Fruit fly (Drosophila melanogaster) whole organism, embryonic: Measurements from ENCODE around the gene CG6330.
A peak's percentile ranks its signal among the peaks of the same experiment; 100 is the strongest.

ENCODE experiments used
- Antp ChIP-seq: fragments of 200-800 bp; sonication (Bioruptor generic); optimal IDR thresholded peaks from 3 replicates; lab custom pipeline; 2016; ENCODE audit warnings: missing biosample characterization, missing genetic modification characterization
- Atf-2 ChIP-seq: fragments of 200-800 bp; sonication (Bioruptor generic); optimal IDR thresholded peaks from 2 replicates; lab custom pipeline; 2016; ENCODE audit warnings: missing biosample characterization, missing genetic modification characterization
- BEAF-32 ChIP-seq: fragments of 200-800 bp; sonication (Bioruptor generic); optimal IDR thresholded peaks from 3 replicates; lab custom pipeline; 2017; ENCODE audit warnings: missing biosample characterization, missing genetic modification characterization, mild to moderate bottlenecking, moderate library complexity, missing genetic modification reagents
- CG1024 ChIP-seq: fragments of 200-800 bp; sonication (Bioruptor generic); IDR thresholded peaks from 2 replicates; pipeline ENCODE4 v1.3.6; 2022; ENCODE audit warnings: missing biosample characterization, missing genetic modification characterization
- CG11085 ChIP-seq: fragments of 200-800 bp; sonication (Bioruptor generic); IDR thresholded peaks from 2 replicates; pipeline ENCODE4 v1.3.6; 2022; ENCODE audit warnings: missing biosample characterization, missing genetic modification characterization
- CG11398 ChIP-seq: fragments of 200-800 bp; sonication (Bioruptor generic); optimal IDR thresholded peaks from 2 replicates; lab custom pipeline; 2016; ENCODE audit warnings: missing biosample characterization, missing genetic modification characterization
- CG11504 ChIP-seq: fragments of 200-800 bp; sonication (Bioruptor generic); optimal IDR thresholded peaks from 3 replicates; lab custom pipeline; 2019; ENCODE audit warnings: missing biosample characterization, mild to moderate bottlenecking, missing genetic modification characterization, moderate library complexity
- CG12236 ChIP-seq: fragments of 200-800 bp; sonication (Bioruptor generic); optimal IDR thresholded peaks from 2 replicates; lab custom pipeline; 2016; ENCODE audit warnings: missing biosample characterization, missing genetic modification characterization
- CG12769 ChIP-seq: fragments of 200-800 bp; sonication (Bioruptor generic); optimal IDR thresholded peaks from 2 replicates; lab custom pipeline; 2019; ENCODE audit warnings: missing biosample characterization, mild to moderate bottlenecking, missing genetic modification characterization, moderate library complexity
- CG13296 ChIP-seq: fragments of 200-800 bp; sonication (Bioruptor generic); optimal IDR thresholded peaks from 3 replicates; lab custom pipeline; 2018; ENCODE audit warnings: missing biosample characterization, mild to moderate bottlenecking, missing genetic modification characterization
- CG13424 ChIP-seq: fragments of 200-800 bp; sonication (Bioruptor generic); optimal IDR thresholded peaks from 2 replicates; lab custom pipeline; 2019; ENCODE audit warnings: missing biosample characterization, mild to moderate bottlenecking, missing genetic modification characterization, moderate library complexity
- CG14441 ChIP-seq: fragments of 200-800 bp; sonication (Bioruptor generic); IDR thresholded peaks from 2 replicates; pipeline ENCODE4 v1.3.6; 2022; ENCODE audit warnings: missing biosample characterization, missing genetic modification characterization
- CG14710 ChIP-seq: fragments of 200-800 bp; sonication (Bioruptor generic); optimal IDR thresholded peaks from 3 replicates; lab custom pipeline; 2019; ENCODE audit warnings: missing biosample characterization, mild to moderate bottlenecking, missing genetic modification characterization, moderate library complexity
- CG14860 ChIP-seq: fragments of 200-800 bp; sonication (Bioruptor generic); IDR thresholded peaks from 3 replicates; pipeline ENCODE4 v1.3.6; 2022; ENCODE audit warnings: missing biosample characterization, missing genetic modification characterization; ENCODE audit not compliant: partially characterized antibody
- CG14965 ChIP-seq: fragments of 200-800 bp; sonication (Bioruptor generic); optimal IDR thresholded peaks from 2 replicates; lab custom pipeline; 2016; ENCODE audit warnings: missing biosample characterization, missing genetic modification characterization, borderline replicate concordance
- CG15011 ChIP-seq: fragments of 200-800 bp; sonication (Bioruptor generic); optimal IDR thresholded peaks from 3 replicates; lab custom pipeline; 2018; ENCODE audit warnings: missing biosample characterization, mild to moderate bottlenecking, missing genetic modification characterization
- CG17802 ChIP-seq: fragments of 200-800 bp; sonication (Bioruptor generic); optimal IDR thresholded peaks from 2 replicates; lab custom pipeline; 2018; ENCODE audit warnings: missing biosample characterization, mild to moderate bottlenecking, missing genetic modification characterization, moderate library complexity
- CG3281 ChIP-seq: fragments of 200-800 bp; sonication (Bioruptor generic); optimal IDR thresholded peaks from 3 replicates; lab custom pipeline; 2017; ENCODE audit warnings: missing biosample characterization, mild to moderate bottlenecking, missing genetic modification characterization
- CG3838 ChIP-seq: fragments of 200-800 bp; sonication (Bioruptor generic); optimal IDR thresholded peaks from 3 replicates; lab custom pipeline; 2016; ENCODE audit warnings: missing biosample characterization, missing genetic modification characterization
- CG8924 ChIP-seq: fragments of 200-800 bp; optimal IDR thresholded peaks from 3 replicates; lab custom pipeline; 2019; ENCODE audit warnings: missing biosample characterization, mild to moderate bottlenecking, missing genetic modification characterization, moderate library complexity
- Dip2 ChIP-seq: fragments of 200-800 bp; sonication (Bioruptor generic); IDR thresholded peaks from 2 replicates; pipeline ENCODE4 v1.3.6; 2022; ENCODE audit warnings: missing biosample characterization, missing genetic modification characterization
- Gsc ChIP-seq: fragments of 200-800 bp; sonication (Bioruptor generic); IDR thresholded peaks from 2 replicates; pipeline ENCODE4 v1.3.6; 2022; ENCODE audit warnings: missing biosample characterization, missing genetic modification characterization
- H15 ChIP-seq: fragments of 200-800 bp; sonication (Bioruptor generic); IDR thresholded peaks from 3 replicates; pipeline ENCODE4 v1.3.6; 2022; ENCODE audit warnings: missing biosample characterization, missing genetic modification characterization
- Hr39 ChIP-seq: fragments of >200 bp; optimal IDR thresholded peaks from 2 replicates; lab custom pipeline; 2017
- Hr51 ChIP-seq, 2 experiments: fragments of 200-800 bp; sonication (Bioruptor generic); optimal IDR thresholded peaks; 2 replicates in 1 of 2; 3 replicates in 1 of 2; lab custom pipeline; 2016 to 2018; ENCODE audit warnings: missing biosample characterization in 2 of 2, missing genetic modification characterization in 2 of 2, mild to moderate bottlenecking in 1 of 2, moderate library complexity in 1 of 2
- Mad ChIP-seq: fragments of 200-800 bp; sonication (Bioruptor generic); optimal IDR thresholded peaks from 2 replicates; lab custom pipeline; 2016; ENCODE audit warnings: missing biosample characterization, missing genetic modification characterization
- NK7.1 ChIP-seq: fragments of 200-800 bp; sonication (Bioruptor generic); optimal IDR thresholded peaks from 3 replicates; lab custom pipeline; 2016; ENCODE audit warnings: missing biosample characterization, missing genetic modification characterization
- Nf-YB ChIP-seq: fragments of 200-800 bp; sonication (Bioruptor generic); optimal IDR thresholded peaks from 3 replicates; lab custom pipeline; 2019; ENCODE audit warnings: missing biosample characterization, mild to moderate bottlenecking, missing genetic modification characterization, moderate library complexity
- Opbp ChIP-seq: fragments of 200-800 bp; sonication (Bioruptor generic); IDR thresholded peaks from 3 replicates; pipeline ENCODE4 v1.3.6; 2022; ENCODE audit warnings: missing biosample characterization, missing genetic modification characterization; ENCODE audit not compliant: partially characterized antibody
- Poxn ChIP-seq: fragments of 200-800 bp; sonication (Bioruptor generic); IDR thresholded peaks from 2 replicates; pipeline ENCODE4 v1.3.6; 2022; ENCODE audit warnings: missing biosample characterization, missing genetic modification characterization
- Xrp1 ChIP-seq: fragments of 200-800 bp; sonication (Bioruptor generic); IDR thresholded peaks from 2 replicates; pipeline ENCODE4 v1.3.6; 2022; ENCODE audit warnings: missing biosample characterization, missing genetic modification characterization
- YL-1 ChIP-seq: fragments of 200-800 bp; sonication (Bioruptor generic); optimal IDR thresholded peaks from 3 replicates; lab custom pipeline; 2017; ENCODE audit warnings: missing biosample characterization, mild to moderate bottlenecking, missing genetic modification characterization
- aop ChIP-seq: fragments of 200-800 bp; sonication (Bioruptor generic); IDR thresholded peaks from 2 replicates; pipeline ENCODE4 v1.3.6; 2022; ENCODE audit warnings: missing biosample characterization, missing genetic modification characterization
- ara ChIP-seq: fragments of 200-800 bp; sonication (Bioruptor generic); IDR thresholded peaks from 2 replicates; pipeline ENCODE4 v1.3.6; 2022; ENCODE audit warnings: missing biosample characterization, missing genetic modification characterization
- az2 ChIP-seq: fragments of 200-800 bp; sonication (Bioruptor generic); optimal IDR thresholded peaks from 3 replicates; lab custom pipeline; 2016; ENCODE audit warnings: missing biosample characterization, missing genetic modification characterization
- chinmo ChIP-seq: fragments of 200-800 bp; sonication (Bioruptor generic); IDR thresholded peaks from 4 replicates; pipeline ENCODE4 v1.3.6; 2022; ENCODE audit warnings: missing biosample characterization, missing genetic modification characterization; ENCODE audit not compliant: partially characterized antibody
- crc ChIP-seq: fragments of 200-800 bp; sonication (Bioruptor generic); optimal IDR thresholded peaks from 2 replicates; lab custom pipeline; 2016; ENCODE audit warnings: missing biosample characterization, missing genetic modification characterization
- crp ChIP-seq, 2 experiments: fragments of 200-800 bp; sonication (Bioruptor generic); optimal IDR thresholded peaks; 2 replicates in 1 of 2; 3 replicates in 1 of 2; lab custom pipeline; 2017; ENCODE audit warnings: missing biosample characterization in 2 of 2, missing genetic modification characterization in 2 of 2, mild to moderate bottlenecking in 1 of 2, moderate library complexity in 1 of 2
- dmrt11E ChIP-seq: fragments of 200-800 bp; sonication (Bioruptor generic); optimal IDR thresholded peaks from 3 replicates; lab custom pipeline; 2018; ENCODE audit warnings: missing biosample characterization, mild to moderate bottlenecking, missing genetic modification characterization, moderate library complexity
- emc ChIP-seq: fragments of 200-800 bp; sonication (Bioruptor generic); optimal IDR thresholded peaks from 2 replicates; lab custom pipeline; 2016; ENCODE audit warnings: missing biosample characterization, missing genetic modification characterization
- fu2 ChIP-seq: fragments of 200-800 bp; sonication (Bioruptor generic); optimal IDR thresholded peaks from 2 replicates; lab custom pipeline; 2016; ENCODE audit warnings: missing biosample characterization, missing genetic modification characterization
- gfzf ChIP-seq: fragments of 200-800 bp; sonication (Bioruptor generic); optimal IDR thresholded peaks from 2 replicates; lab custom pipeline; 2016; ENCODE audit warnings: missing biosample characterization, mild to moderate bottlenecking, missing genetic modification characterization, moderate library complexity
- kni ChIP-seq: fragments of 200-800 bp; sonication (Bioruptor generic); optimal IDR thresholded peaks from 3 replicates; lab custom pipeline; 2017; ENCODE audit warnings: mild to moderate bottlenecking, missing biosample characterization, missing genetic modification reagents, missing genetic modification characterization
- knrl ChIP-seq: fragments of 200-800 bp; sonication (Bioruptor generic); IDR thresholded peaks from 3 replicates; pipeline ENCODE4 v1.3.6; 2022; ENCODE audit warnings: missing biosample characterization, missing genetic modification characterization; ENCODE audit not compliant: partially characterized antibody
- oc ChIP-seq: fragments of 200-800 bp; sonication (Bioruptor generic); optimal IDR thresholded peaks from 2 replicates; lab custom pipeline; 2018; ENCODE audit warnings: missing biosample characterization, mild to moderate bottlenecking, missing genetic modification characterization, moderate library complexity
- phol ChIP-seq: fragments of 200-800 bp; sonication (Bioruptor generic); optimal IDR thresholded peaks from 3 replicates; lab custom pipeline; 2018; ENCODE audit warnings: missing biosample characterization, mild to moderate bottlenecking, missing genetic modification characterization, moderate library complexity
- prd ChIP-seq, 3 experiments: fragments of >200 bp in 2 of 3; fragments of 200-800 bp in 1 of 3; sonication (Bioruptor generic) in 1 of 3; optimal IDR thresholded peaks in 2 of 3; IDR thresholded peaks in 1 of 3; 2 replicates in 2 of 3; 3 replicates in 1 of 3; pipeline versions ENCODE4 v1.3.6 to Lab custom; 2017 to 2022; ENCODE audit warnings: missing biosample characterization in 1 of 3, missing genetic modification characterization in 1 of 3
- pros ChIP-seq: fragments of 200-800 bp; sonication (Bioruptor generic); optimal IDR thresholded peaks from 3 replicates; lab custom pipeline; 2019; ENCODE audit warnings: missing biosample characterization, mild to moderate bottlenecking, missing genetic modification characterization, moderate library complexity
- sd ChIP-seq: fragments of 200-800 bp; sonication (Bioruptor generic); optimal IDR thresholded peaks from 3 replicates; lab custom pipeline; 2018; ENCODE audit warnings: missing biosample characterization, mild to moderate bottlenecking, missing genetic modification characterization, moderate library complexity
- yki ChIP-seq: fragments of >200 bp; optimal IDR thresholded peaks from 3 replicates; lab custom pipeline; 2018

CG6330 gene

dm6 chr3R:26952200-26952856 is 6.0 kb downstream of the CG6330 start (continued):
- TF ChIP-seq Nf-YB (GFP tag; lab: Kevin White, UChicago) = no peak
- TF ChIP-seq yki = no peak
- no peak for TF ChIP-seq az2 (GFP tag; lab: Kevin White, UChicago)
- TF ChIP-seq phol = no peak
- no peak for TF ChIP-seq CG13296 (GFP tag; lab: Kevin White, UChicago)
- no peak for TF ChIP-seq prd (optimal IDR thresholded peaks at IDR 0.05; lab: Kevin White, UChicago)
- TF ChIP-seq prd (GFP tag; IDR thresholded peaks at IDR 0.05; lab: Robert Waterston, UW) = no peak
- TF ChIP-seq kni (GFP tag; lab: Kevin White, UChicago) = no peak
- no peak for TF ChIP-seq Antp
- TF ChIP-seq dmrt11E (tag; lab: Kevin White, UChicago) = no peak
- TF ChIP-seq CG14860 (GFP tag; lab: Robert Waterston, UW) = no peak
- TF ChIP-seq Xrp1 (GFP tag; lab: Robert Waterston, UW) = no peak
- no peak for TF ChIP-seq ara (GFP tag; lab: Robert Waterston, UW)
- TF ChIP-seq CG8924 (tag; lab: Kevin White, UChicago) = no peak
- no peak for TF ChIP-seq Hr39
- TF ChIP-seq CG14441 (GFP tag; lab: Robert Waterston, UW) = 0 out of 2 replicates have a peak, but pooled peaks have one; percentile 14
- no peak for TF ChIP-seq CG11504 (tag; lab: Kevin White, UChicago)
- no peak for TF ChIP-seq oc (tag; lab: Kevin White, UChicago)
- TF ChIP-seq crc = no peak
- no peak for TF ChIP-seq pros (GFP tag; lab: Kevin White, UChicago)
- TF ChIP-seq Gsc (GFP tag; lab: Robert Waterston, UW) = no peak
- TF ChIP-seq chinmo = peak; percentile 72; the same call in 2 of the 4 replicates
- peak; percentile 11 for TF ChIP-seq CG12769
- TF ChIP-seq CG13424 (tag; lab: Kevin White, UChicago) = no peak
- TF ChIP-seq CG11085 (GFP tag; lab: Robert Waterston, UW) = no peak
- TF ChIP-seq gfzf (GFP tag; lab: Kevin White, UChicago) = no peak
- TF ChIP-seq crp (GFP tag; optimal IDR thresholded peaks at IDR 0.05; lab: Kevin White, UChicago) = no peak
- TF ChIP-seq Poxn (GFP tag; lab: Robert Waterston, UW) = no peak
- TF ChIP-seq Opbp = no peak
- no peak for TF ChIP-seq fu2
- no peak for TF ChIP-seq H15 (GFP tag; lab: Robert Waterston, UW)
- TF ChIP-seq CG14710 (tag; lab: Kevin White, UChicago) = no peak
- no peak for TF ChIP-seq aop (GFP tag; lab: Robert Waterston, UW)
- no peak for TF ChIP-seq CG17802 (tag; lab: Kevin White, UChicago)
- no peak for TF ChIP-seq Dip2
- no peak for TF ChIP-seq CG11398 (GFP tag; lab: Kevin White, UChicago)
- TF ChIP-seq CG15011 (GFP tag; lab: Kevin White, UChicago) = no peak
- TF ChIP-seq CG12236 (GFP tag; lab: Kevin White, UChicago) = no peak
- TF ChIP-seq emc (GFP tag; lab: Kevin White, UChicago) = no peak
- no peak for TF ChIP-seq NK7.1
- no peak for TF ChIP-seq Mad
- TF ChIP-seq YL-1 (GFP tag; lab: Kevin White, UChicago) = no peak
- no peak for TF ChIP-seq CG1024 (GFP tag; lab: Robert Waterston, UW)
- TF ChIP-seq BEAF-32 = no peak
- TF ChIP-seq knrl (GFP tag; lab: Robert Waterston, UW) = no peak
- no peak for TF ChIP-seq Hr51 (GFP tag; optimal IDR thresholded peaks at IDR 0.05; lab: Kevin White, UChicago)
- peak; percentile 4 for TF ChIP-seq Atf-2 (GFP tag; lab: Kevin White, UChicago)
- TF ChIP-seq sd = no peak
- TF ChIP-seq CG3281 (GFP tag; lab: Kevin White, UChicago) = no peak
- TF ChIP-seq CG3838 = no peak
- TF ChIP-seq CG14965 (GFP tag; lab: Kevin White, UChicago) = no peak
